Worm (Caenorhabditis elegans) whole organism, midembryonic: ENCODE measurements around the gene R12B2.7.

Experiments
- T22C8.4 ChIP-seq: fragments of 200-800 bp; sonication (Bioruptor generic); IDR thresholded peaks from 2 replicates; pipeline ENCODE4 v1.3.6; 2022; ENCODE audit warnings: missing genetic modification characterization, missing compliant biosample characterization
- cog-1 ChIP-seq: sonication (generic microtip); optimal IDR thresholded peaks from 2 replicates; lab custom pipeline; 2016; ENCODE audit warnings: missing genetic modification characterization, missing compliant biosample characterization
- flt-1 ChIP-seq: fragments of 200-800 bp; sonication (Bioruptor generic); IDR thresholded peaks from 2 replicates; pipeline ENCODE4 v1.3.6; 2022; ENCODE audit warnings: missing genetic modification characterization, missing compliant biosample characterization
- klf-2 ChIP-seq: fragments of 200-800 bp; sonication (Bioruptor generic); conservative IDR thresholded peaks from 2 replicates; pipeline ENCODE4 v1.3.6; 2022; ENCODE audit warnings: missing genetic modification reagents, missing genetic modification characterization, missing compliant biosample characterization
- med-1 ChIP-seq: sonication (generic microtip); optimal IDR thresholded peaks from 2 replicates; lab custom pipeline; 2017; ENCODE audit warnings: missing genetic modification characterization, mild to moderate bottlenecking, missing compliant biosample characterization, antibody characterized with exemption, missing genetic modification reagents; ENCODE audit not compliant: insufficient read depth
- ref-1 ChIP-seq: fragments of 200-800 bp; sonication (Bioruptor generic); conservative IDR thresholded peaks from 2 replicates; pipeline ENCODE4 v1.3.6; 2022; ENCODE audit warnings: missing genetic modification reagents, missing genetic modification characterization, missing compliant biosample characterization
- tab-1 ChIP-seq: fragments of 200-800 bp; sonication (Bioruptor generic); IDR thresholded peaks from 2 replicates; pipeline ENCODE4 v1.3.6; 2022; ENCODE audit warnings: missing genetic modification characterization, missing compliant biosample characterization
- ztf-23 ChIP-seq: fragments of 200-800 bp; sonication (Bioruptor generic); IDR thresholded peaks from 2 replicates; pipeline ENCODE4 v1.3.6; 2022; ENCODE audit warnings: missing genetic modification reagents, missing genetic modification characterization, missing compliant biosample characterization
- ztf-29 ChIP-seq: fragments of 200-800 bp; sonication (Bioruptor generic); IDR thresholded peaks from 2 replicates; pipeline ENCODE4 v1.3.6; 2022; ENCODE audit warnings: missing genetic modification reagents, missing genetic modification characterization, missing compliant biosample characterization

The R12B2.7 gene

ce11 chrIII:5806720-5807119, 8.1 kb upstream of the R12B2.7 start, which contains the start of gene R12B2.2:
R12B2.2 (plus strand) TSS chrIII:5807020.
- TF ChIP-seq tab-1 (no peak), ztf-23 (GFP tag; lab: Robert Waterston, UW) (no peak), ztf-29 (GFP tag; lab: Robert Waterston, UW) (no peak), T22C8.4 (GFP tag; lab: Robert Waterston, UW) (no peak), klf-2 (GFP tag; lab: Robert Waterston, UW) (no peak), cog-1 (no peak), ref-1 (GFP tag; lab: Robert Waterston, UW) (no peak), flt-1 (no peak), med-1 (GFP tag; lab: Kevin White, UChicago) (no peak)

DNA sequence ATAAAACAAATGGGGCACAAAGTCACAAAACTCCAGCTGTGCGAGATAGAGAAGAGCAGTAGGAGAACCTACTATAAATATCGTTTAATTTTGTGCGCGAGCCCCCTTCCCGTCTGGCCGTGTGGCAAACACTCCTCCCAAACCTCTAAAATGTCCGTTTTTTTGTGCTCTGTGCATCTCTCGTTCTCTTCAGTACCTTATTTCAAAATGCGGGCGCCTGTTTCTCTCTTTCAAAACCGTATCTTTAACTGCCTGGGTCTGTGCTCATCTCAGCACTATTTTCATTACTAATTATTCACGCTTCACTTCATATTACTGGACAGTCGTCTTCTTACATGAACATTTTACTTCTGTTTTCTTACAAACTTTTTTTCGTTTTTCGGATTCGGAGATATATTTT, 4.8 kb upstream of the R12B2.7 start:
- TF ChIP-seq ztf-29 (GFP tag; lab: Robert Waterston, UW) (no peak), T22C8.4 (GFP tag; lab: Robert Waterston, UW) (no peak), klf-2 (GFP tag; lab: Robert Waterston, UW) (no peak), ref-1 (GFP tag; lab: Robert Waterston, UW) (no peak), tab-1 (no peak), cog-1 (no peak), med-1 (GFP tag; lab: Kevin White, UChicago) (no peak), flt-1 (no peak), ztf-23 (GFP tag; lab: Robert Waterston, UW) (no peak)

DNA sequence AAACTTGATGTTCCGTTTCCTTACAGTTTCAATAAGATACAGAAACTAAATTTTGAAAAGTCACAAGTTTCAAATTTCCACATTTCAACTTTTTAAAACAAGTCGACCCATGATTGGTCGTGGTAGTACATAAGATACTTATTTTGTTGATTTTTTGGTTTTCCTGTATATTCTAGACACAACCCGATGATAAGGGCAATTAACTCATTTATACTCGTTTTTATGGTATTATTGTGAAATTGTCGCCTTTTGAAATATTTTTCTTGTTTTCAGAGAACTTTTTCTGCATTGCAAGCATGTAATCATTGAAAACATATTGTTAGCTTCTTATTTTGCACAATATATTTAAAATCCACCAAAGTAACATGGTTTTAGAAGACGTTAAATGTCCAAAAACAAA, 2.9 kb upstream of the R12B2.7 start:
- TF ChIP-seq klf-2 (GFP tag; lab: Robert Waterston, UW) (no peak), med-1 (GFP tag; lab: Kevin White, UChicago) (no peak), ref-1 (GFP tag; lab: Robert Waterston, UW) (no peak), flt-1 (no peak), cog-1 (no peak), ztf-23 (GFP tag; lab: Robert Waterston, UW) (no peak), ztf-29 (GFP tag; lab: Robert Waterston, UW) (no peak), T22C8.4 (GFP tag; lab: Robert Waterston, UW) (no peak), tab-1 (no peak)

- TF ChIP-seq flt-1 (no peak), tab-1 (no peak), ztf-29 (GFP tag; lab: Robert Waterston, UW) (no peak), T22C8.4 (GFP tag; lab: Robert Waterston, UW) (no peak), ztf-23 (GFP tag; lab: Robert Waterston, UW) (no peak), cog-1 (no peak), klf-2 (GFP tag; lab: Robert Waterston, UW) (no peak), med-1 (GFP tag; lab: Kevin White, UChicago) (no peak), ref-1 (GFP tag; lab: Robert Waterston, UW) (no peak)
Observed at ce11 chrIII:5812672-5813071, 2.2 kb upstream of the R12B2.7 start.

DNA sequence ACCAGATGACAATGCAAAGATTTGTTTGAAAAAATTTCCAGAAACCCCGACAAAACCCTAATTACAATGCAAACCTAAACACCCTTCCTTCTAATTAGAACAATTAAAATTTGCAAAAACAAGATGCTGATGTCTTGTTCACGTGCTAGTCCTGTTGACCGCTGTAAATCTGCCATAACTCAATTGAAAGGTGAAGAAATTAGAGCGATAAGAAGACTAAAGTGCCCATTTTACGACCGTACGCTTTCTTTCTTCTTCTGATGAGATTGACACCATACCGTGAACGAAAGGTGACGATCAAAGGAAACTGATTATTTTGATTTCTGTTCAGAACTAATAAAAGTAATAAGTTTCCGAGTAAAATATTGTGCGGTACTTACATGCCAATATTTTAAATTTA, 1.3 kb upstream of the R12B2.7 start:
- TF ChIP-seq med-1 (GFP tag; lab: Kevin White, UChicago) = no peak
- TF ChIP-seq cog-1 = no peak
- no peak for TF ChIP-seq tab-1
- no peak for TF ChIP-seq ref-1 (GFP tag; lab: Robert Waterston, UW)
- TF ChIP-seq flt-1 = no peak

DNA sequence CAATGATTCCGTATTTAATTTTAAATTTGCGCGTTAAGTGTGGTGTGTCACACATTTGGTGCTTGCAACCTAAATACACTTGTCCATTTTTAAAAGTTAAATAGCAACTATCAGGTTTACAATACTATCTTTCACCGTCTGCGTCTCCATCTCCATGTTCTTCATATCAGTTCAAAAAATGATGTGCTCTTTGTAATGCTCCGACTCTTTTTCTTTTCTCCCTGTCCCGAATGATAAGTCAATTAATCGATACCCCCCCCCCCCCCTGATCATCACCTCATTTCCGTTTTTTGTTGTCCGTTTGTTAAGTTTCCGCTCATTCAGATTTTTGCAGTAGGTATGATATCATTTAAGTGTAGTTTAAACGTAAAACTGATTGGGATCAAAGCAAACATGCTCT, 747 bp upstream of the R12B2.7 start:
- TF ChIP-seq flt-1 = no peak
- no peak for TF ChIP-seq klf-2 (GFP tag; lab: Robert Waterston, UW)
- TF ChIP-seq ztf-23 (GFP tag; lab: Robert Waterston, UW) = no peak
- no peak for TF ChIP-seq tab-1
- TF ChIP-seq ref-1 (GFP tag; lab: Robert Waterston, UW) = no peak
- TF ChIP-seq cog-1 = no peak
- no peak for TF ChIP-seq ztf-29 (GFP tag; lab: Robert Waterston, UW)
- TF ChIP-seq med-1 (GFP tag; lab: Kevin White, UChicago) = no peak
- TF ChIP-seq T22C8.4 (GFP tag; lab: Robert Waterston, UW) = no peak

DNA sequence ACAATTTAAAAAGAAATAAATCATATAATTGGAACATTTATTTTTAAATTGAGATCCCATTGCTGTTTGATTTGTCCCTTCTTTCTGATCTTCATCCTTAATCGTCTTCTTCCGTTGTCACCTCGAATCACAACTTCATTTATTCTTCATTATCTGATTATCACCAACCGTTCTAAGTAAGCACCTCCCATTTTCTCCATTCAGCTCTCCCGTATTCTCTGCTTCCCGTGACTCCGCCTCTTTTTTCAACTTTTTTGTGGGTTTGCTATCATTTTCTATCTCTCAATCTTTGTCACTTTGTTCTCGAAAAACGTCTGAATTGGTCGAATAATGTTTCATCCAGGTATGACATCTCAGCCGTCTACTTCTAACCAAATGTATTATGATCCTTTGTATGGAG, 1.1 kb downstream of the R12B2.7 start, which contains the start of gene sma-4:
Gene sma-4, plus strand, starts transcription at position 301 of the 400 bp plus-strand sequence.
- TF ChIP-seq T22C8.4 (GFP tag; lab: Robert Waterston, UW) = no peak
- TF ChIP-seq tab-1 = no peak
- TF ChIP-seq flt-1 = no peak
- no peak for TF ChIP-seq cog-1
- no peak for TF ChIP-seq ztf-29 (GFP tag; lab: Robert Waterston, UW)
- no peak for TF ChIP-seq ztf-23 (GFP tag; lab: Robert Waterston, UW)
- no peak for TF ChIP-seq med-1 (GFP tag; lab: Kevin White, UChicago)
- TF ChIP-seq klf-2 (GFP tag; lab: Robert Waterston, UW) = no peak
- TF ChIP-seq ref-1 (GFP tag; lab: Robert Waterston, UW) = no peak

DNA sequence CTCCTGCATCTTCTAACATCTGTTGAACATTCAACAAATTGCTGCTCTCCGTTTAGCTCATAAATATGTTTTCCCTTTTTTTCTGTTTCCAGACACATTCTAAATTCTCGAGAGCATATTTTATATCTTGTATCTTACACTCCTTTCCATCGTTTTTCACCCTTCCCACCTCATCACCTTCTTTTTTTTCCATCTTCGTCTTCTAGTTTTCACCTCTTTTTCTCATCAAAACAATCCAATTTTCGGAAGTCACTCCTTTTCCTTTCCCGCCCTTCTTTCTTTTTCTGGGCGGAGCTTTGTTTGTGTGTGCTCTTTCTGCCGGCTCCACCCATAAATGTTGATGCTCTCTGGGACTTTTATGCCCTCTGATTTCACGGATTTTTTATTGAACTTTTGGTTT, 8.0 kb downstream of the R12B2.7 start:
- TF ChIP-seq klf-2 (GFP tag; lab: Robert Waterston, UW) = no peak
- no peak for TF ChIP-seq ref-1 (GFP tag; lab: Robert Waterston, UW)
- TF ChIP-seq T22C8.4 (GFP tag; lab: Robert Waterston, UW) = no peak
- TF ChIP-seq med-1 (GFP tag; lab: Kevin White, UChicago) = no peak
- no peak for TF ChIP-seq ztf-23 (GFP tag; lab: Robert Waterston, UW)
- TF ChIP-seq tab-1 = no peak
- TF ChIP-seq flt-1 = no peak
- no peak for TF ChIP-seq cog-1
- no peak for TF ChIP-seq ztf-29 (GFP tag; lab: Robert Waterston, UW)

DNA sequence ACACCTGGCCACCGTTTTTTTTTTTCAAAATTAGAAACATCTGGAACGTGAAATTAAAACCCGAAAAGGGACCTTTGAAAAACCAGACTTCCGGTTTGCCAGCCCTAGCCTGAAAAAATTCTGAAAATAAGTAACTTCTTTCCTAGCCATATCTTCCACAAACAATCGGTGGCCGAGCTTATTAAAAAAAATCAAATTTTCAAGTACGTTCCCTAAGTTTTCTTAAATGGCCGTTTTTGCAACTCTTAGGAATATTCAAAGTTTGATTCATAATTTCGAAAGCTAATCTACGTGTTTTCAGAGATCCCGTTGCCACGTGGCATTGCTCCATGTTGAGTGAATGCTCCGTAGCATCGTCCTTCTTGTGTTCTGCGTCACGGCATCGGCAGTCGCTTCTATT, 8.8 kb downstream of the R12B2.7 start, which contains the start of gene R12B2.8:
Gene R12B2.8, plus strand, starts transcription at position 301 of the 400 bp plus-strand sequence.
- TF ChIP-seq T22C8.4 (GFP tag; lab: Robert Waterston, UW) (no peak), ztf-23 (GFP tag; lab: Robert Waterston, UW) (no peak), klf-2 (GFP tag; lab: Robert Waterston, UW) (no peak), flt-1 (no peak), med-1 (GFP tag; lab: Kevin White, UChicago) (no peak), ztf-29 (GFP tag; lab: Robert Waterston, UW) (no peak), tab-1 (no peak), ref-1 (GFP tag; lab: Robert Waterston, UW) (no peak), cog-1 (no peak)
